Worm (Caenorhabditis elegans) whole organism, L4 larva: ENCODE data around the gene M70.5.
"Not testable (repeated sequence)": the region's sequence is repeated elsewhere in the genome, so short reads cannot be mapped to it uniquely, and the experiment has no call there.

ENCODE experiments used
- F10B5.3 ChIP-seq: sonication (generic microtip); optimal IDR thresholded peaks from 2 replicates; lab custom pipeline; 2016; ENCODE audit warnings: mild to moderate bottlenecking, missing genetic modification characterization, missing compliant biosample characterization
- F49E8.2 ChIP-seq: sonication (generic microtip); optimal IDR thresholded peaks from 2 replicates; lab custom pipeline; 2016; ENCODE audit warnings: missing compliant biosample characterization, mild to moderate bottlenecking, missing genetic modification characterization, borderline replicate concordance
- T20F7.1 ChIP-seq: fragments of 200-800 bp; sonication (Bioruptor generic); optimal IDR thresholded peaks from 2 replicates; lab custom pipeline; 2018; ENCODE audit warnings: mild to moderate bottlenecking, missing genetic modification characterization, missing compliant biosample characterization
- T26A8.4 ChIP-seq: fragments of 200-800 bp; sonication (Bioruptor generic); IDR thresholded peaks from 2 replicates; pipeline ENCODE4 v1.3.6; 2022; ENCODE audit warnings: missing genetic modification characterization, missing compliant biosample characterization
- ZK546.5 ChIP-seq, 2 experiments: sonication (generic microtip); optimal IDR thresholded peaks; 2 replicates each; lab custom pipeline; 2017; ENCODE audit warnings: missing biosample characterization in 2 of 2, missing genetic modification characterization in 2 of 2
- aha-1 ChIP-seq: fragments of 150-350 bp; peaks from one replicate; lab custom pipeline; 2014; ENCODE audit warnings: missing biosample characterization, missing genetic modification characterization
- aly-2 ChIP-seq: sonication (generic microtip); optimal IDR thresholded peaks from 2 replicates; lab custom pipeline; 2018; ENCODE audit warnings: missing biosample characterization, missing genetic modification characterization
- ama-1 ChIP-seq: fragments of 150-350 bp; optimal IDR thresholded peaks from 2 replicates; lab custom pipeline; 2014; ENCODE audit warnings: inconsistent platforms, mixed read lengths
- arid-1 ChIP-seq: fragments of 200-800 bp; sonication (Bioruptor generic); conservative IDR thresholded peaks from 2 replicates; pipeline ENCODE4 v1.3.6; 2022; ENCODE audit warnings: missing genetic modification reagents, missing genetic modification characterization, missing compliant biosample characterization
- ceh-20 ChIP-seq: fragments of 200-800 bp; sonication (Bioruptor generic); IDR thresholded peaks from 2 replicates; pipeline ENCODE4 v1.3.6; 2022; ENCODE audit warnings: missing genetic modification reagents, missing genetic modification characterization, missing compliant biosample characterization
- daf-16 ChIP-seq, 3 experiments: sonication (generic microtip); optimal IDR thresholded peaks; 2 replicates each; lab custom pipeline; 2016 to 2017; ENCODE audit warnings: missing genetic modification characterization in 3 of 3, missing genetic modification reagents in 3 of 3, mild to moderate bottlenecking in 2 of 3, missing compliant biosample characterization in 2 of 3, missing biosample characterization in 1 of 3, moderate library complexity in 1 of 3
- daf-19 ChIP-seq: fragments of 200-800 bp; sonication (Bioruptor generic); conservative IDR thresholded peaks from 2 replicates; pipeline ENCODE4 v1.3.6; 2022; ENCODE audit warnings: missing genetic modification characterization, missing compliant biosample characterization
- daf-8 ChIP-seq: fragments of 200-800 bp; sonication (Bioruptor generic); IDR thresholded peaks from 2 replicates; pipeline ENCODE4 v1.3.6; 2022; ENCODE audit warnings: missing genetic modification characterization, missing compliant biosample characterization
- dmd-6 ChIP-seq: fragments of 200-800 bp; sonication (Bioruptor generic); IDR thresholded peaks from 2 replicates; pipeline ENCODE4 v1.3.6; 2022; ENCODE audit warnings: missing genetic modification reagents, missing genetic modification characterization, missing compliant biosample characterization
- dpl-1 ChIP-seq: fragments of 150-350 bp; optimal IDR thresholded peaks from 2 replicates; lab custom pipeline; 2014; ENCODE audit warnings: missing biosample characterization, missing genetic modification reagents, missing genetic modification characterization
- dve-1 ChIP-seq: sonication (generic microtip); optimal IDR thresholded peaks from 2 replicates; lab custom pipeline; 2017; ENCODE audit warnings: antibody characterized with exemption, mild to moderate bottlenecking, missing genetic modification characterization, missing compliant biosample characterization; ENCODE audit not compliant: insufficient read depth
- hlh-11 ChIP-seq: fragments of 200-800 bp; sonication (Bioruptor generic); optimal IDR thresholded peaks from 2 replicates; lab custom pipeline; 2018; ENCODE audit warnings: mild to moderate bottlenecking, missing genetic modification characterization, missing compliant biosample characterization
- lim-7 ChIP-seq: fragments of 200-800 bp; sonication (Bioruptor generic); IDR thresholded peaks from 2 replicates; pipeline ENCODE4 v1.3.6; 2022; ENCODE audit warnings: missing genetic modification characterization, missing compliant biosample characterization
- lin-1 ChIP-seq: fragments of 200-800 bp; sonication (Bioruptor generic); IDR thresholded peaks from 2 replicates; pipeline ENCODE4 v1.3.6; 2022; ENCODE audit warnings: missing genetic modification reagents, missing genetic modification characterization, missing compliant biosample characterization
- lin-13 ChIP-seq: fragments of 150-350 bp; optimal IDR thresholded peaks from 2 replicates; lab custom pipeline; 2014; ENCODE audit warnings: missing biosample characterization, missing genetic modification reagents, missing genetic modification characterization
- lin-38 ChIP-seq: fragments of 200-800 bp; sonication (Bioruptor generic); IDR thresholded peaks from 2 replicates; pipeline ENCODE4 v1.3.6; 2022; ENCODE audit warnings: missing genetic modification reagents, missing genetic modification characterization, missing compliant biosample characterization
- lsy-2 ChIP-seq, 2 experiments: fragments of 150-350 bp in 1 of 2; sonication (generic microtip) in 1 of 2; optimal IDR thresholded peaks; 2 replicates each; lab custom pipeline; 2014 to 2017; ENCODE audit warnings: missing biosample characterization in 2 of 2, missing genetic modification characterization in 2 of 2
- mdl-1 ChIP-seq, 2 experiments: fragments of 150-350 bp in 1 of 2; sonication (generic microtip) in 1 of 2; optimal IDR thresholded peaks; 2 replicates each; lab custom pipeline; 2014 to 2017; ENCODE audit warnings: missing biosample characterization in 2 of 2, missing genetic modification characterization in 2 of 2
- mdt-29 ChIP-seq: fragments of 200-800 bp; sonication (Bioruptor generic); IDR thresholded peaks from 2 replicates; pipeline ENCODE4 v1.3.6; 2022; ENCODE audit warnings: missing genetic modification reagents, missing genetic modification characterization, missing compliant biosample characterization
- mep-1 ChIP-seq: fragments of 150-350 bp; sonication (generic microtip); optimal IDR thresholded peaks from 3 replicates; lab custom pipeline; 2014; ENCODE audit warnings: missing biosample characterization, missing genetic modification characterization
- mes-2 ChIP-seq: sonication (generic microtip); optimal IDR thresholded peaks from 2 replicates; lab custom pipeline; 2016; ENCODE audit warnings: missing genotype, mild to moderate bottlenecking, missing genetic modification characterization, missing compliant biosample characterization; ENCODE audit not compliant: poor library complexity, severe bottlenecking
- mxl-2 ChIP-seq: fragments of 200-800 bp; sonication (Bioruptor generic); conservative IDR thresholded peaks from 2 replicates; pipeline ENCODE4 v1.3.6; 2022; ENCODE audit warnings: missing genetic modification reagents, missing genetic modification characterization, missing compliant biosample characterization
- mxl-3 ChIP-seq: fragments of 200-800 bp; sonication (Bioruptor generic); optimal IDR thresholded peaks from 2 replicates; lab custom pipeline; 2018; ENCODE audit warnings: mild to moderate bottlenecking, missing genetic modification characterization, missing compliant biosample characterization
- nhr-10 ChIP-seq: fragments of 150-350 bp; optimal IDR thresholded peaks from 2 replicates; lab custom pipeline; 2014; ENCODE audit warnings: missing biosample characterization, missing genetic modification characterization
- nhr-28 ChIP-seq: fragments of 150-350 bp; optimal IDR thresholded peaks from 2 replicates; lab custom pipeline; 2014; ENCODE audit warnings: missing biosample characterization, missing genetic modification characterization
- nhr-41 ChIP-seq: fragments of 200-800 bp; sonication (Bioruptor generic); IDR thresholded peaks from 2 replicates; pipeline ENCODE4 v1.3.6; 2022; ENCODE audit warnings: missing genetic modification reagents, missing genetic modification characterization, missing compliant biosample characterization
- pha-4 ChIP-seq, 2 experiments: fragments of 150-350 bp in 1 of 2; fragments of 200-800 bp in 1 of 2; sonication (Bioruptor generic) in 1 of 2; IDR thresholded peaks in 1 of 2; optimal IDR thresholded peaks in 1 of 2; 2 replicates each; pipeline versions ENCODE4 v1.3.6 to Lab custom; 2014 to 2022; ENCODE audit warnings: missing genetic modification characterization in 2 of 2, missing genetic modification reagents in 2 of 2, missing biosample characterization in 1 of 2, missing compliant biosample characterization in 1 of 2
- php-3 ChIP-seq: fragments of 200-800 bp; sonication (Bioruptor generic); IDR thresholded peaks from 2 replicates; pipeline ENCODE4 v1.3.6; 2022; ENCODE audit warnings: missing genetic modification reagents, missing genetic modification characterization, missing compliant biosample characterization
- pqm-1 ChIP-seq: sonication (generic microtip); optimal IDR thresholded peaks from 2 replicates; lab custom pipeline; 2017; ENCODE audit warnings: missing biosample characterization, missing genetic modification characterization
- rbr-2 ChIP-seq: sonication (generic microtip); optimal IDR thresholded peaks from 2 replicates; lab custom pipeline; 2016; ENCODE audit warnings: missing genotype, missing genetic modification characterization, missing compliant biosample characterization
- sdz-12 ChIP-seq: fragments of 200-800 bp; sonication (Bioruptor generic); optimal IDR thresholded peaks from 2 replicates; lab custom pipeline; 2018; ENCODE audit warnings: mild to moderate bottlenecking, missing genetic modification characterization, missing compliant biosample characterization
- skn-1 ChIP-seq: fragments of 150-350 bp; optimal IDR thresholded peaks from 2 replicates; lab custom pipeline; 2014; ENCODE audit warnings: missing biosample characterization, missing genetic modification characterization
- tra-1 ChIP-seq: fragments of 200-800 bp; sonication (Bioruptor generic); IDR thresholded peaks from 2 replicates; pipeline ENCODE4 v1.3.6; 2022; ENCODE audit warnings: missing genetic modification reagents, missing genetic modification characterization, missing compliant biosample characterization
- unc-62 ChIP-seq, 3 experiments: fragments of 150-350 bp in 1 of 3; sonication (generic microtip); optimal IDR thresholded peaks in 2 of 3; peaks in 1 of 3; 1 replicate in 1 of 3; 2 replicates in 2 of 3; lab custom pipeline; 2014 to 2017; ENCODE audit warnings: missing biosample characterization in 3 of 3, missing genetic modification characterization in 3 of 3, missing genetic modification reagents in 3 of 3, missing genotype in 1 of 3
- vab-7 ChIP-seq: fragments of 200-800 bp; sonication (Bioruptor generic); IDR thresholded peaks from 2 replicates; pipeline ENCODE4 v1.3.6; 2022; ENCODE audit warnings: missing genetic modification reagents, missing genetic modification characterization, missing compliant biosample characterization
- zfp-3 ChIP-seq: fragments of 200-800 bp; sonication (Bioruptor generic); conservative IDR thresholded peaks from 2 replicates; pipeline ENCODE4 v1.3.6; 2022; ENCODE audit warnings: missing genetic modification reagents, missing genetic modification characterization, missing compliant biosample characterization

M70.5 gene

ce11 chrIV:2275545-2275944 is at the start of gene M70.5:
Gene M70.5, minus strand, starts transcription at chrIV:2275622.
- TF ChIP-seq lin-38 (GFP tag; lab: Robert Waterston, UW) (peak; percentile 71), ceh-20 (peak; percentile 38; the same call in 1 of the 2 replicates), daf-19 (GFP tag; lab: Robert Waterston, UW) (0 out of 2 replicates have a peak, but pooled peaks have one; percentile 42), zfp-3 (GFP tag; lab: Robert Waterston, UW) (0 out of 2 replicates have a peak, but pooled peaks have one; percentile 42), pha-4 (GFP tag; IDR thresholded peaks at IDR 0.05; lab: Robert Waterston, UW) (peak; percentile 44; the same call in 1 of the 2 replicates), dpl-1 (GFP tag; lab: Kevin White, UChicago) (peak; percentile 68), php-3 (GFP tag; lab: Robert Waterston, UW) (0 out of 2 replicates have a peak, but pooled peaks have one; percentile 10), arid-1 (0 out of 2 replicates have a peak, but pooled peaks have one; percentile 27)
- TF ChIP-seq pha-4 (tag; optimal IDR thresholded peaks at IDR 0.05; lab: Kevin White, UChicago): not testable (repeated sequence)

- TF ChIP-seq ZK546.5 (tag; optimal IDR thresholded peaks at IDR 0.05; lab: Kevin White, UChicago): no peak
- TF ChIP-seq F49E8.2 (tag; lab: Kevin White, UChicago): no peak
- TF ChIP-seq aly-2: no peak
- peak in 1 of 2 experiments; percentile 28 for TF ChIP-seq unc-62 (GFP tag; optimal IDR thresholded peaks at IDR 0.05 in 1 of 2; lab: Kevin White, UChicago)
- no peak for TF ChIP-seq unc-62 (tag; optimal IDR thresholded peaks at IDR 0.05; lab: Kevin White, UChicago)
These were observed 47.6 kb upstream of the M70.5 start, which contains the start of gene nsy-4 for ce11 chrIV:2322998-2323397. Gene nsy-4, plus strand, starts transcription at chrIV:2323271.

DNA sequence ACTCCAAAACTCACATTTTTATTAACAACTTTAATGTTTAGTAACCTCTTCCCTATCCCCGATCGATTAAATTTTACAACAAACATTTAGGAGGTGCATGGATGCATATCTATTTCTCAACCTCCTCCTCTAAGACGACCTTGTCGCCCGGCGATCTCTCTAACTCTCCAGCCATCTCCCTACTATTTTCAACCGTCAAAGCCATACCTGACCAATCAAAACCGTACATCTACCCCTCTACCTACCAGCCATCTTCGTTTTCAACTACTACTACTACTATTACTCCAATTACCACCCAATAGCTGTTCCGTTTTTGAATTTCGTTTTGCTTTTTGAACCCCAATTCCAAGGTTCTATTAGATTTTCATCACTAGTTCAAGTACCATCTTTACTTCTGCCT is 46.1 kb upstream of the M70.5 start:
- no peak for TF ChIP-seq F10B5.3 (tag; lab: Kevin White, UChicago)
- no peak for TF ChIP-seq lim-7

- TF ChIP-seq T26A8.4 (no peak), aha-1 (tag; lab: Kevin White, UChicago) (peak; percentile 92)
These were observed 44.6 kb upstream of the M70.5 start for ce11 chrIV:2320009-2320408.

- peak; percentile 35 for TF ChIP-seq ama-1 (lab: Kevin White, UChicago)
- peak; percentile 88 for TF ChIP-seq lin-13 (GFP tag; lab: Kevin White, UChicago)
- TF ChIP-seq vab-7 (GFP tag; lab: Robert Waterston, UW): no peak
- TF ChIP-seq daf-16 (GFP tag; optimal IDR thresholded peaks at IDR 0.05; lab: Kevin White, UChicago): no peak
- peak; percentile 24 for TF ChIP-seq daf-16 (tag; optimal IDR thresholded peaks at IDR 0.05; lab: Kevin White, UChicago)
- peak; percentile 85 for TF ChIP-seq hlh-11 (tag; lab: Kevin White, UChicago)
- TF ChIP-seq mes-2: peak; percentile 53
- peak; percentile 69 for TF ChIP-seq dmd-6 (GFP tag; lab: Robert Waterston, UW)
- peak; percentile 70; the same call in 1 of the 2 replicates for TF ChIP-seq arid-1
- TF ChIP-seq dve-1 (tag; lab: Kevin White, UChicago): peak; percentile 51
- peak; percentile 46 for TF ChIP-seq rbr-2
- peak; percentile 73 for TF ChIP-seq lin-38 (GFP tag; lab: Robert Waterston, UW)
- TF ChIP-seq aha-1 (tag; lab: Kevin White, UChicago): peak; percentile 84
- peak; percentile 43 for TF ChIP-seq T20F7.1 (GFP tag; lab: Kevin White, UChicago)
- no peak for TF ChIP-seq mxl-2 (GFP tag; lab: Robert Waterston, UW)
- no peak for TF ChIP-seq sdz-12 (GFP tag; lab: Kevin White, UChicago)
- TF ChIP-seq daf-8: no peak
- no peak for TF ChIP-seq skn-1 (tag; lab: Kevin White, UChicago)
- TF ChIP-seq lsy-2 (tag; optimal IDR thresholded peaks at IDR 0.05; lab: Kevin White, UChicago): peak; percentile 61 to 63
- TF ChIP-seq mxl-3 (GFP tag; lab: Kevin White, UChicago): peak; percentile 83
- peak; percentile 22 for TF ChIP-seq nhr-10
- TF ChIP-seq nhr-41 (GFP tag; lab: Robert Waterston, UW): no peak
- TF ChIP-seq dpl-1 (GFP tag; lab: Kevin White, UChicago): peak; percentile 73
- TF ChIP-seq mdt-29 (GFP tag; lab: Robert Waterston, UW): 0 out of 2 replicates have a peak, but pooled peaks have one; percentile 38
- peak in 1 of 2 experiments; percentile 31 for TF ChIP-seq mdl-1 (tag; optimal IDR thresholded peaks at IDR 0.05; lab: Kevin White, UChicago)
- TF ChIP-seq nhr-28 (tag; lab: Kevin White, UChicago): peak; percentile 88
- no peak for TF ChIP-seq tra-1 (GFP tag; lab: Robert Waterston, UW)
- peak; percentile 89 for TF ChIP-seq pqm-1 (tag; lab: Kevin White, UChicago)
- 0 out of 2 replicates have a peak, but pooled peaks have one; percentile 35 for TF ChIP-seq lin-1
- TF ChIP-seq mep-1 (tag; lab: Kevin White, UChicago): peak; percentile 78
These were observed 41.4 kb upstream of the M70.5 start for ce11 chrIV:2316796-2317195.
